Worm (Caenorhabditis elegans) whole organism, L4 larva: Measurements from ENCODE around the gene ttr-5.

Experiments used
- F10B5.3 ChIP-seq: sonication (generic microtip); optimal IDR thresholded peaks from 2 replicates; lab custom pipeline; 2016; ENCODE audit warnings: mild to moderate bottlenecking, missing genetic modification characterization, missing compliant biosample characterization
- nhr-76 ChIP-seq: fragments of 150-350 bp; optimal IDR thresholded peaks from 2 replicates; lab custom pipeline; 2014; ENCODE audit warnings: missing biosample characterization, missing genetic modification characterization
- pha-4 ChIP-seq, 2 experiments: fragments of 150-350 bp in 1 of 2; fragments of 200-800 bp in 1 of 2; sonication (Bioruptor generic) in 1 of 2; IDR thresholded peaks in 1 of 2; optimal IDR thresholded peaks in 1 of 2; 2 replicates each; pipeline versions ENCODE4 v1.3.6 to Lab custom; 2014 to 2022; ENCODE audit warnings: missing genetic modification characterization in 2 of 2, missing genetic modification reagents in 2 of 2, missing biosample characterization in 1 of 2, missing compliant biosample characterization in 1 of 2
- unc-62 ChIP-seq, 3 experiments: fragments of 150-350 bp in 1 of 3; sonication (generic microtip); optimal IDR thresholded peaks in 2 of 3; peaks in 1 of 3; 1 replicate in 1 of 3; 2 replicates in 2 of 3; lab custom pipeline; 2014 to 2017; ENCODE audit warnings: missing biosample characterization in 3 of 3, missing genetic modification characterization in 3 of 3, missing genetic modification reagents in 3 of 3, missing genotype in 1 of 3

- TF ChIP-seq unc-62 (GFP tag; optimal IDR thresholded peaks at IDR 0.05 in 1 of 2; lab: Kevin White, UChicago) (peak in 1 of 2 experiments; percentile 3), unc-62 (tag; optimal IDR thresholded peaks at IDR 0.05; lab: Kevin White, UChicago) (no peak), nhr-76 (tag; lab: Kevin White, UChicago) (no peak), F10B5.3 (tag; lab: Kevin White, UChicago) (no peak), pha-4 (GFP tag; IDR thresholded peaks at IDR 0.05; lab: Robert Waterston, UW) (no peak), pha-4 (tag; optimal IDR thresholded peaks at IDR 0.05; lab: Kevin White, UChicago) (no peak)
These were observed 1.4 kb upstream of the ttr-5 start for ce11 chrIII:9328732-9329131.
